Fruit fly (Drosophila melanogaster) S2 (cell line): ENCODE results near the gene CG13996.

ENCODE experiments used
- CG8478 ChIP-seq: fragments of >200 bp; optimal IDR thresholded peaks from 2 replicates; lab custom pipeline; 2018
- CTCF ChIP-seq, 2 experiments: fragments of >200 bp; optimal IDR thresholded peaks; 2 replicates each; lab custom pipeline; 2018

The CG13996 gene

dm6 chr2L:6047528-6048160, 27.0 kb downstream of the CG13996 start, which contains the start of gene IPIP:
IPIP (plus strand) TSS chr2L:6048002.
- TF ChIP-seq CG8478 (lab: Kevin White, UChicago) (no peak), CTCF (optimal IDR thresholded peaks at IDR 0.05; lab: Kevin White, UChicago) (peak in 1 of 2 experiments; percentile 38)

dm6 chr2L:6048542-6048941, 27.9 kb downstream of the CG13996 start, which contains the start of the genes CG34179 and slmo:
CG34179 (minus strand) TSS chr2L:6048706.
slmo (minus strand) TSS chr2L:6048706.
- TF ChIP-seq CG8478 (lab: Kevin White, UChicago) (no peak), CTCF (optimal IDR thresholded peaks at IDR 0.05; lab: Kevin White, UChicago) (no peak)

- TF ChIP-seq CTCF (optimal IDR thresholded peaks at IDR 0.05; lab: Kevin White, UChicago) = peak in 1 of 2 experiments; percentile 20
- no peak for TF ChIP-seq CG8478 (lab: Kevin White, UChicago)
Measured at dm6 chr2L:6050575-6050974, 29.9 kb downstream of the CG13996 start, which contains the start of gene CG9135. CG9135 (plus strand) TSS chr2L:6050800.

dm6 chr2L:6051212-6051621, 30.6 kb downstream of the CG13996 start:
- no peak for TF ChIP-seq CTCF (optimal IDR thresholded peaks at IDR 0.05; lab: Kevin White, UChicago)

- TF ChIP-seq CG8478 (lab: Kevin White, UChicago) (no peak), CTCF (optimal IDR thresholded peaks at IDR 0.05; lab: Kevin White, UChicago) (no peak)
Measured at dm6 chr2L:6053874-6054469, 33.3 kb downstream of the CG13996 start, which contains the start of gene CG13995. CG13995 (plus strand) TSS chr2L:6054302.

- TF ChIP-seq CTCF (optimal IDR thresholded peaks at IDR 0.05; lab: Kevin White, UChicago) = no peak
- TF ChIP-seq CG8478 (lab: Kevin White, UChicago) = no peak
Measured at dm6 chr2L:6060210-6060609, 39.6 kb downstream of the CG13996 start, which contains the start of gene CG34180. CG34180 (plus strand) TSS chr2L:6060510.

- TF ChIP-seq CTCF (optimal IDR thresholded peaks at IDR 0.05; lab: Kevin White, UChicago) = no peak
- no peak for TF ChIP-seq CG8478 (lab: Kevin White, UChicago)
Measured at dm6 chr2L:6062382-6063082, 41.9 kb downstream of the CG13996 start, which contains the start of the genes ND-51 and CG13994. ND-51 (minus strand) TSS chr2L:6062757. CG13994 (plus strand) TSS chr2L:6062989.

- TF ChIP-seq CTCF (optimal IDR thresholded peaks at IDR 0.05; lab: Kevin White, UChicago) (no peak), CG8478 (lab: Kevin White, UChicago) (no peak)
Measured at dm6 chr2L:6065823-6066222, 45.2 kb downstream of the CG13996 start, which contains the start of the genes Fbw5 and CG9147. Fbw5 (minus strand) TSS chr2L:6065953. CG9147 (plus strand) TSS chr2L:6065997.

dm6 chr2L:6068544-6069251, 48.1 kb downstream of the CG13996 start, which contains the start of the genes CG9150 and Pfdn1:
CG9150 (minus strand) TSS chr2L:6068594.
Pfdn1 (plus strand) TSS chr2L:6069079.
- TF ChIP-seq CG8478 (lab: Kevin White, UChicago) = no peak

- peak in 1 of 2 experiments; percentile 37 for TF ChIP-seq CTCF (optimal IDR thresholded peaks at IDR 0.05; lab: Kevin White, UChicago)
- TF ChIP-seq CG8478 (lab: Kevin White, UChicago) = no peak
Measured at dm6 chr2L:6070656-6071231, 50.1 kb downstream of the CG13996 start, which contains the start of the genes CG9154 and Kr-h2. CG9154 (minus strand) TSS chr2L:6070686. Kr-h2 (plus strand) TSS chr2L:6070990.
